Fruit fly (Drosophila melanogaster) Kc167 (cell line): ENCODE data around the gene CG9727.

Experiments
- Myc ChIP-seq: fragments of >200 bp; optimal IDR thresholded peaks from 2 replicates; lab custom pipeline; 2017; ENCODE audit warnings: missing external identifiers
- Sin3A ChIP-seq: fragments of >200 bp; optimal IDR thresholded peaks from 2 replicates; lab custom pipeline; 2018; ENCODE audit warnings: missing external identifiers
- h ChIP-seq: fragments of >200 bp; optimal IDR thresholded peaks from 3 replicates; lab custom pipeline; 2018; ENCODE audit warnings: missing external identifiers
- insv ChIP-seq: fragments of >200 bp; optimal IDR thresholded peaks from 3 replicates; lab custom pipeline; 2018; ENCODE audit warnings: missing external identifiers
- psq ChIP-seq: fragments of >200 bp; optimal IDR thresholded peaks from 2 replicates; lab custom pipeline; 2017; ENCODE audit warnings: missing external identifiers
- ttk ChIP-seq: sonication (Bioruptor generic); optimal IDR thresholded peaks from 2 replicates; lab custom pipeline; 2017; ENCODE audit warnings: missing external identifiers

DNA sequence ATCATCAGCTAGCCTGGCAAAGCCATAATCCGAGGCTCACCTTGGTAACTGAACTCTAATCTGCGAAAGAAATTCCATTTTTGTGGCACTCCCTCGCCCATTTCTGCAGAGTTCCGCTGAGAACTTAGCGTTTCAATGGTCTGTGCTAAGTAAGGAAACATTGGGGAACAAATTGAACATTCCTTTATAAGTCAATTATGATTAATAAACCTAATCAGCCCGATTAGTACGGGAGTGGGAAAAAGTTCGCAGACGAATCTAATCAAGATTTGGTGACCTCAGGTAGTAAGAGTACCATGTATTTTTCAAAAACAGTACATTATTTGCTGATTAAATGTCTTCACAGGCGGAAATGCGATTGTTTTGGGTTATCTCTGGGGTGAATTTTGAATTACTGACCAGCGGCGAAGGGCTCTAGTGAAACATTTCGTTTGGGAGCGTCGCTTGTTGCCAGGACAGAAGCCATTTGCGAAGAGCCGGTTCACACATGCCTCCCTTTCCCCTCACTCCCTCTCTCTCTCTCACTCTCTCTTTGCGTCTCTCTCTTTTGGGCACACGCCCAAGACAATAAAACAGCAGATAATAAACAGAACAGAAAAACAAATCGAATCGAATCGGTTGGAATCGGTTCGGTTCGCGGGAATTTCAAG, 53.8 kb downstream of the CG9727 start:
- TF ChIP-seq psq (no peak), Sin3A (lab: Kevin White, UChicago) (no peak), insv (lab: Kevin White, UChicago) (no peak), ttk (no peak), Myc (lab: Kevin White, UChicago) (no peak), h (lab: Kevin White, UChicago) (no peak)
